Worm (Caenorhabditis elegans): ENCODE data around the gene W08F4.12.
"Not testable (repeated sequence)": the region's sequence is repeated elsewhere in the genome, so short reads cannot be mapped to it uniquely, and the experiment has no call there.

The W08F4.12 gene

ce11 chrII:596702-597101, 12.5 kb upstream of the W08F4.12 start:
- TF ChIP-seq unc-62 (GFP tag; optimal IDR thresholded peaks at IDR 0.05): no peak

ce11 chrII:593221-593620, 9.0 kb upstream of the W08F4.12 start, which contains the start of gene W08F4.1:
W08F4.1 (plus strand) TSS chrII:593521.
- TF ChIP-seq unc-62 (GFP tag; optimal IDR thresholded peaks at IDR 0.05): not testable (repeated sequence)

- no peak for TF ChIP-seq unc-62 (GFP tag; optimal IDR thresholded peaks at IDR 0.05)
Measured at ce11 chrII:591110-591509, 6.9 kb upstream of the W08F4.12 start, which contains the start of gene W08F4.10. W08F4.10 (minus strand) TSS chrII:591210.

- TF ChIP-seq unc-62 (GFP tag; optimal IDR thresholded peaks at IDR 0.05): no peak
Measured at ce11 chrII:587533-587932, 3.3 kb upstream of the W08F4.12 start, which contains the start of gene fbxb-34. fbxb-34 (plus strand) TSS chrII:587833.

ce11 chrII:582649-583048, 1.6 kb downstream of the W08F4.12 start, which contains the start of gene fbxb-14:
fbxb-14 (minus strand) TSS chrII:582749.
- no peak for TF ChIP-seq unc-62 (GFP tag; optimal IDR thresholded peaks at IDR 0.05)

ce11 chrII:581983-582382, 2.2 kb downstream of the W08F4.12 start:
- no peak for TF ChIP-seq unc-62 (GFP tag; optimal IDR thresholded peaks at IDR 0.05)

ce11 chrII:580189-580643, 4.0 kb downstream of the W08F4.12 start, which contains the start of the genes cdc-37 and W08F4.3:
cdc-37 (minus strand) TSS chrII:580593.
W08F4.3 (plus strand) TSS chrII:580602.
- TF ChIP-seq unc-62 (GFP tag; optimal IDR thresholded peaks at IDR 0.05): no peak

- TF ChIP-seq unc-62 (GFP tag; optimal IDR thresholded peaks at IDR 0.05): no peak
Measured at ce11 chrII:578803-579202, 5.4 kb downstream of the W08F4.12 start.

ce11 chrII:577632-578031, 6.6 kb downstream of the W08F4.12 start, which contains the start of gene W08F4.7:
W08F4.7 (minus strand) TSS chrII:577732.
- no peak for TF ChIP-seq unc-62 (GFP tag; optimal IDR thresholded peaks at IDR 0.05)

- TF ChIP-seq unc-62 (GFP tag; optimal IDR thresholded peaks at IDR 0.05): no peak
Measured at ce11 chrII:574064-574463, 10.2 kb downstream of the W08F4.12 start.

- TF ChIP-seq unc-62 (GFP tag; optimal IDR thresholded peaks at IDR 0.05): no peak
Measured at ce11 chrII:572010-572409, 12.2 kb downstream of the W08F4.12 start, which contains the start of gene mlt-8. mlt-8 (minus strand) TSS chrII:572110.

- TF ChIP-seq unc-62 (GFP tag; optimal IDR thresholded peaks at IDR 0.05): no peak
Measured at ce11 chrII:568776-569175, 15.4 kb downstream of the W08F4.12 start, which contains the start of gene W08F4.5. W08F4.5 (minus strand) TSS chrII:568876.

ce11 chrII:556185-556584, 28.0 kb downstream of the W08F4.12 start, which contains the start of the genes C09E8.1 and C09E8.6:
C09E8.1 (plus strand) TSS chrII:556485.
C09E8.6 (plus strand) TSS chrII:556497.
- TF ChIP-seq unc-62 (GFP tag; optimal IDR thresholded peaks at IDR 0.05): no peak

ce11 chrII:555371-555770, 28.9 kb downstream of the W08F4.12 start:
- no peak for TF ChIP-seq unc-62 (GFP tag; optimal IDR thresholded peaks at IDR 0.05)

- TF ChIP-seq unc-62 (GFP tag; optimal IDR thresholded peaks at IDR 0.05): no peak
Measured at ce11 chrII:551245-551904, 32.8 kb downstream of the W08F4.12 start, which contains the start of gene lips-7. lips-7 (plus strand) TSS chrII:551854.

- no peak for TF ChIP-seq unc-62 (GFP tag; optimal IDR thresholded peaks at IDR 0.05)
Measured at ce11 chrII:549501-549900, 34.7 kb downstream of the W08F4.12 start.

- TF ChIP-seq unc-62 (GFP tag; optimal IDR thresholded peaks at IDR 0.05): no peak
Measured at ce11 chrII:546405-546804, 37.8 kb downstream of the W08F4.12 start, which contains the start of gene mlt-10. mlt-10 (plus strand) TSS chrII:546705.

Data from whole organism, dauer.